Fruit fly (Drosophila melanogaster): ENCODE results near the gene Hmt-1.
"Not testable (repeated sequence)": the region's sequence is repeated elsewhere in the genome, so short reads cannot be mapped to it uniquely, and the experiment has no call there.

Hmt-1 gene

dm6 chr3R:15857189-15857767 is at the start of gene Hmt-1:
TSS of gene Hmt-1 (minus strand) at chr3R:15857470.
- no peak for TF ChIP-seq CTCF (optimal IDR thresholded peaks at IDR 0.05)
- no peak for TF ChIP-seq CG8478 (optimal IDR thresholded peaks at IDR 0.05)

- TF ChIP-seq CG8478, CTCF (optimal IDR thresholded peaks at IDR 0.05): not testable (repeated sequence)
These were observed 47.3 kb upstream of the Hmt-1 start, which contains the start of gene glob1 for dm6 chr3R:15904543-15904942. TSS of gene glob1 (minus strand) at chr3R:15904643.

- no peak for TF ChIP-seq CG8478 (optimal IDR thresholded peaks at IDR 0.05)
- no peak for TF ChIP-seq CTCF (optimal IDR thresholded peaks at IDR 0.05)
These were observed 42.4 kb upstream of the Hmt-1 start for dm6 chr3R:15899650-15900049.

- TF ChIP-seq CG8478 (optimal IDR thresholded peaks at IDR 0.05) (no peak), CTCF (optimal IDR thresholded peaks at IDR 0.05) (no peak)
These were observed 41.0 kb upstream of the Hmt-1 start for dm6 chr3R:15898302-15898701.

dm6 chr3R:15895978-15896377 is 38.7 kb upstream of the Hmt-1 start, which contains the start of gene CG14877:
TSS of gene CG14877 (minus strand) at chr3R:15896078.
- TF ChIP-seq CTCF (optimal IDR thresholded peaks at IDR 0.05) (no peak), CG8478 (optimal IDR thresholded peaks at IDR 0.05) (no peak)

dm6 chr3R:15891188-15891820 is 34.0 kb upstream of the Hmt-1 start:
- TF ChIP-seq CTCF (optimal IDR thresholded peaks at IDR 0.05) (no peak), CG8478 (optimal IDR thresholded peaks at IDR 0.05) (no peak)

dm6 chr3R:15875611-15876010 is 18.3 kb upstream of the Hmt-1 start, which contains the start of gene CG31183:
TSS of gene CG31183 (minus strand) at chr3R:15875939.
- TF ChIP-seq CG8478 (optimal IDR thresholded peaks at IDR 0.05) (no peak), CTCF (optimal IDR thresholded peaks at IDR 0.05) (no peak)

dm6 chr3R:15872829-15873440 is 15.7 kb upstream of the Hmt-1 start:
- TF ChIP-seq CG8478 (optimal IDR thresholded peaks at IDR 0.05) (no peak), CTCF (optimal IDR thresholded peaks at IDR 0.05) (no peak)

dm6 chr3R:15859896-15860295 is 2.6 kb upstream of the Hmt-1 start, which contains the start of gene CG9632:
TSS of gene CG9632 (plus strand) at chr3R:15860196.
- no peak for TF ChIP-seq CTCF (optimal IDR thresholded peaks at IDR 0.05)
- no peak for TF ChIP-seq CG8478 (optimal IDR thresholded peaks at IDR 0.05)

dm6 chr3R:15853347-15853746 is 3.9 kb downstream of the Hmt-1 start, which contains the start of gene cv-d:
TSS of gene cv-d (minus strand) at chr3R:15853581.
- TF ChIP-seq CG8478 (optimal IDR thresholded peaks at IDR 0.05) (no peak), CTCF (optimal IDR thresholded peaks at IDR 0.05) (no peak)

dm6 chr3R:15851912-15852311 is 5.4 kb downstream of the Hmt-1 start:
- no peak for TF ChIP-seq CG8478 (optimal IDR thresholded peaks at IDR 0.05)
- TF ChIP-seq CTCF (optimal IDR thresholded peaks at IDR 0.05), result no peak

- TF ChIP-seq CG8478 (optimal IDR thresholded peaks at IDR 0.05) (no peak), CTCF (optimal IDR thresholded peaks at IDR 0.05) (no peak)
These were observed 11.0 kb downstream of the Hmt-1 start, which contains the start of gene CG4546 for dm6 chr3R:15846234-15846633. TSS of gene CG4546 (plus strand) at chr3R:15846534.

- no peak for TF ChIP-seq CG8478 (optimal IDR thresholded peaks at IDR 0.05)
These were observed 18.0 kb downstream of the Hmt-1 start, which contains the start of gene Pbp45 for dm6 chr3R:15839294-15839693. TSS of gene Pbp45 (minus strand) at chr3R:15839515.

dm6 chr3R:15836864-15837824 is 20.1 kb downstream of the Hmt-1 start, which contains the start of the genes ND-23 and spn-E:
TSS of gene ND-23 (minus strand) at chr3R:15837117.
TSS of gene spn-E (plus strand) at chr3R:15837419.
- no peak for TF ChIP-seq CG8478 (optimal IDR thresholded peaks at IDR 0.05)
- no peak for TF ChIP-seq CTCF (optimal IDR thresholded peaks at IDR 0.05)

Measured in S2 (cell line).